Worm (Caenorhabditis elegans): ENCODE data around the gene F58A4.1.

F58A4.1 gene

DNA sequence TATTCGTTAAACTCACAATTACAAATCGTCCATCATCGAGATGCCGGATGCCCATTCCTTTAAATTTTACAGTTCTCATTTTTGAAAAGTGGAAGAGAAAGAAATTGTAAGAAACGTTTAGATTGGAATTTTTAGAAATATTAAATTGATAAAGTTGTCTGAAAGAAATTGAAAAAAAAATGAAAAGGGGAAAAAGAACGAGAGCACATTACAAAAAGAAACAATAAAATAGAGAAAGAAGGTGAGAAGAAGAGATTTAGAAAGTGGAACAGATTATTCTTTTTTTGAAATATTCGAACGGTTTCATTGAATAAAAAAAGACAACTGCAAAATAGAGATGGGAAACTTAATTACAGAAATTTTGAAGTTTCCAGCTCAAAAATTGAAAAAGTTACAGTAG, 37.1 kb upstream of the F58A4.1 start, which contains the start of gene C48B4.8:
Gene C48B4.8 (minus strand): TSS at position 101 of the 400 bp plus-strand sequence.
- TF ChIP-seq dmd-4 (tag; optimal IDR thresholded peaks at IDR 0.05), result no peak
- no peak for TF ChIP-seq nhr-25 (tag; optimal IDR thresholded peaks at IDR 0.05)
- TF ChIP-seq blmp-1 (tag; optimal IDR thresholded peaks at IDR 0.05; ENCODE audit: insufficient read depth), result no peak
- TF ChIP-seq lin-11 (tag; optimal IDR thresholded peaks at IDR 0.05), result no peak
- TF ChIP-seq sem-4 (tag; optimal IDR thresholded peaks at IDR 0.05), result no peak
- no peak for TF ChIP-seq F13H6.1 (tag; optimal IDR thresholded peaks at IDR 0.05)

DNA sequence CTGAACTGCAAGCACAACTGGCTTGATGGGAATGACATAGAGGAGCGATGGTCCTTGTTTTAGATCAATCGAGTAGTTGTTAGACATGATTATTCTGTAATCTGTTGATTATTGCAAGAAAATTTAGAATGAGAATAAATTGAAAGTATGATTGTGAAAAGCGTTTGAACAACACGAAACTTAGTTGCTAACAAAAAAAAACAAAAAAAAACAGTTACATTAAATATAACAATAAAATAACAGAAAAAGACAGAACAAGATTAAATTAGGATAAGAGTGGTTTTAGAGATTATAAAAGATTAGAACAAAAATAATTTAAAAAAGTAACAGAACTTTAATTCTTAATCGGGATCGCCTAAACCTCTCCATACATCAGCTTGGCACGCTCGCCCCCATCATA, 35.0 kb upstream of the F58A4.1 start, which contains the start of gene C48B4.9:
Gene C48B4.9 (minus strand): TSS at position 101 of the 400 bp plus-strand sequence.
- TF ChIP-seq ceh-82 (tag; optimal IDR thresholded peaks at IDR 0.05) (no peak), nhr-77 (tag; optimal IDR thresholded peaks at IDR 0.05) (no peak), nhr-12 (tag; optimal IDR thresholded peaks at IDR 0.05) (no peak), unc-62 (GFP tag; optimal IDR thresholded peaks at IDR 0.05) (no peak), nhr-23 (tag; optimal IDR thresholded peaks at IDR 0.05) (no peak), nhr-6 (tag; optimal IDR thresholded peaks at IDR 0.05) (no peak), lin-39 (tag; optimal IDR thresholded peaks at IDR 0.05) (no peak), egl-27 (tag; optimal IDR thresholded peaks at IDR 0.05) (no peak), nhr-11 (tag; optimal IDR thresholded peaks at IDR 0.05) (no peak), ztf-11 (tag; optimal IDR thresholded peaks at IDR 0.05) (no peak), dmd-4 (tag; optimal IDR thresholded peaks at IDR 0.05) (no peak), alr-1 (tag; optimal IDR thresholded peaks at IDR 0.05) (no peak)

DNA sequence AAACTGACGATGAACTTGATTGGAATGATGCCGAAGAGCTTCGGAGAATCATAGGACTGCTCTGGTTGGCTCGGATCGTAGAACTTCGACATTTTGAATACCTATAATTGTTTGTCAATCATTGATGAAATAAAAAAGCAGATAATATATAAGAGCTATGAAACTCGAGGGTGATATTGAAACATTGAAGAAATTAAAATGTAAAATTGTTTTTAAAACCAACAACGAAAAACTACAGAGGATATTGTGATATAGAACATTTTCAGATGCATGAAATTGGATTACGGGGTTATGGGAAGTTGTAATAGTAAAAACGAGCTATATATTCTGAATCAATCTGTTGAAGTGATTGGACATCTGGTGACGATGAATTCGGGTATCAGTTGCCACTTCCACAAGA, 33.9 kb upstream of the F58A4.1 start, which contains the start of gene C48B4.10:
Gene C48B4.10 (minus strand): TSS at position 101 of the 400 bp plus-strand sequence.
- TF ChIP-seq lin-13 (GFP tag; optimal IDR thresholded peaks at IDR 0.05) (no peak), elt-3 (tag; optimal IDR thresholded peaks at IDR 0.05) (no peak), mab-5 (tag; optimal IDR thresholded peaks at IDR 0.05) (no peak), nhr-129 (tag; optimal IDR thresholded peaks at IDR 0.05) (no peak), nhr-23 (tag; optimal IDR thresholded peaks at IDR 0.05) (no peak), lin-39 (tag; optimal IDR thresholded peaks at IDR 0.05) (no peak), nhr-12 (tag; optimal IDR thresholded peaks at IDR 0.05) (no peak)

DNA sequence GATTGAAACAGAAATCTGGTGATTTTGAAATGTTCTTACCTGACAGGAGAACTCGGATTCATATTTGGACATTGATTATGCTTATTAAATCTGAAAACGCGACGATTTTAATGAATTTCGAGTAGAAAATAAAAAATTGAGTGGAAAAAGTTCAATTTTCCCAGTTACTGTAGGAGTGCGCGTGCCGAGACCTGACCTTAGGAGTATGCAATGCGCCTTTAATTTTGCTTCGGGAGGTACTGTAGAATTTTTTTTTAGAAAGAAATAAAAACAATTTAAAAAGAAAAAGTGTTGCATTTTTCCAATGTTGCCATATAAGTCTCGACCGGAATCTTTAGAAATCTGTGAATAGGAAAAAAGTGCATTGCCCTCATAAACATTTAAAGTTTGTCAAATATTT, 32.3 kb upstream of the F58A4.1 start, which contains the start of gene C48B4.11:
Gene C48B4.11 (minus strand): TSS at position 143 of the 400 bp plus-strand sequence.
- TF ChIP-seq ztf-4 (tag; optimal IDR thresholded peaks at IDR 0.05), result no peak
- TF ChIP-seq ceh-16 (tag; optimal IDR thresholded peaks at IDR 0.05), result no peak
- no peak for TF ChIP-seq nhr-21 (tag; optimal IDR thresholded peaks at IDR 0.05)
- TF ChIP-seq nhr-23 (tag; optimal IDR thresholded peaks at IDR 0.05), result no peak

DNA sequence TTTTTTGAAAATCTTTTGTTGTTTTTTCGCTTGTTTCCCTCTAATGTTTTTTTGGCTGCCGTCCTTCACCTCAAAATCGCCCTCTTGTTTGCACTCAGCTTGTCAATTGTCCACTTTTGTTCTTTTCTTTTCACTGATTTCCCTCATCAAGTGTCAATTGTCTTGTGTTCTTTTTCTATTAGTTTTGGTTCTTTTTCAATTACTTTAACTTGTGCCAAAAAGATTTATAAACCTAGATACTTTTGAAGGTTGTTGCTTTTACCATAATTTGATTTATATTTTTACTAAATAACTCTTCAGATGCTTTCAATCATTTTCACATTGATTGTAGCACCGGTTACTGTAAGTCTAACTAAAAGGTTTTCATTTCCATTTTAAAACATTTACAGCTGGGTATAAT, 29.8 kb upstream of the F58A4.1 start, which contains the start of gene C48B4.13:
Gene C48B4.13 (plus strand): TSS at position 301 of the 400 bp plus-strand sequence.
- no peak for TF ChIP-seq mdl-1 (tag; optimal IDR thresholded peaks at IDR 0.05)
- TF ChIP-seq unc-55 (GFP tag; optimal IDR thresholded peaks at IDR 0.05), result no peak
- no peak for TF ChIP-seq lin-13 (GFP tag; optimal IDR thresholded peaks at IDR 0.05)
- no peak for TF ChIP-seq ZK546.5 (tag; optimal IDR thresholded peaks at IDR 0.05)
- TF ChIP-seq sma-9 (GFP tag; optimal IDR thresholded peaks at IDR 0.05), result no peak
- TF ChIP-seq sma-9 (tag; optimal IDR thresholded peaks at IDR 0.05), result no peak
- TF ChIP-seq Y55F3AM.14 (GFP tag; optimal IDR thresholded peaks at IDR 0.05), result no peak
- TF ChIP-seq ceh-82 (tag; optimal IDR thresholded peaks at IDR 0.05), result no peak
- TF ChIP-seq alr-1 (tag; optimal IDR thresholded peaks at IDR 0.05), result no peak
- no peak for TF ChIP-seq aly-2 (tag; optimal IDR thresholded peaks at IDR 0.05)
- no peak for TF ChIP-seq F13H6.1 (tag; optimal IDR thresholded peaks at IDR 0.05)
- TF ChIP-seq skn-1 (tag; optimal IDR thresholded peaks at IDR 0.05), result no peak
- TF ChIP-seq crh-2 (tag; optimal IDR thresholded peaks at IDR 0.05), result no peak
- TF ChIP-seq nhr-11 (tag; optimal IDR thresholded peaks at IDR 0.05), result no peak
- no peak for TF ChIP-seq fos-1 (tag; optimal IDR thresholded peaks at IDR 0.05)
- TF ChIP-seq ama-1 (optimal IDR thresholded peaks at IDR 0.05), result no peak
- TF ChIP-seq nhr-12 (tag; optimal IDR thresholded peaks at IDR 0.05), result no peak
- no peak for TF ChIP-seq nhr-6 (tag; optimal IDR thresholded peaks at IDR 0.05)
- no peak for TF ChIP-seq nhr-21 (tag; optimal IDR thresholded peaks at IDR 0.05)

All from whole organism, L2 larva.